Worm (Caenorhabditis elegans) whole organism, young adult: ENCODE results near the gene gos-28.

Source experiments
- B0035.1 ChIP-seq: sonication (generic microtip); optimal IDR thresholded peaks from 2 replicates; lab custom pipeline; 2016; ENCODE audit warnings: missing genetic modification characterization, mild to moderate bottlenecking, missing compliant biosample characterization, missing genotype, missing genetic modification reagents
- B0261.1 ChIP-seq: sonication (generic microtip); optimal IDR thresholded peaks from 2 replicates; lab custom pipeline; 2016; ENCODE audit warnings: mild to moderate bottlenecking, missing genetic modification characterization, moderate library complexity, missing compliant biosample characterization
- C17E4.6 ChIP-seq: fragments of 200-800 bp; sonication (Bioruptor generic); IDR thresholded peaks from 2 replicates; pipeline ENCODE4 v1.3.6; 2022; ENCODE audit warnings: missing genetic modification reagents, missing genetic modification characterization, missing compliant biosample characterization
- D2030.7 ChIP-seq: fragments of 200-800 bp; sonication (Bioruptor generic); IDR thresholded peaks from 2 replicates; pipeline ENCODE4 v1.3.6; 2022; ENCODE audit warnings: missing genetic modification reagents, missing genetic modification characterization, missing compliant biosample characterization
- F33H1.4 ChIP-seq: fragments of 200-800 bp; sonication (Bioruptor generic); IDR thresholded peaks from 2 replicates; pipeline ENCODE4 v1.3.6; 2022; ENCODE audit warnings: missing genetic modification reagents, missing genetic modification characterization, missing compliant biosample characterization
- F37B4.10 ChIP-seq: fragments of 200-800 bp; sonication (Bioruptor generic); IDR thresholded peaks from 2 replicates; pipeline ENCODE4 v1.3.6; 2022; ENCODE audit warnings: missing genetic modification characterization, missing compliant biosample characterization
- F57A8.1 ChIP-seq: fragments of 200-800 bp; sonication (Bioruptor generic); optimal IDR thresholded peaks from 2 replicates; lab custom pipeline; 2018; ENCODE audit warnings: mild to moderate bottlenecking, missing genetic modification characterization, moderate library complexity, missing compliant biosample characterization
- F57C9.4 ChIP-seq: sonication (generic microtip); optimal IDR thresholded peaks from 2 replicates; lab custom pipeline; 2017; ENCODE audit warnings: mild to moderate bottlenecking, missing genetic modification characterization, missing compliant biosample characterization
- K11D2.4 ChIP-seq: fragments of 200-800 bp; sonication (Bioruptor generic); IDR thresholded peaks from 2 replicates; pipeline ENCODE4 v1.3.6; 2022; ENCODE audit warnings: missing genetic modification reagents, missing genetic modification characterization, missing compliant biosample characterization
- Y53G8AR.9 ChIP-seq: fragments of 200-800 bp; sonication (Bioruptor generic); conservative IDR thresholded peaks from 2 replicates; pipeline ENCODE4 v1.3.6; 2022; ENCODE audit warnings: missing genetic modification reagents, missing genetic modification characterization, missing compliant biosample characterization
- Y67H2A.10 ChIP-seq: fragments of 200-800 bp; sonication (Bioruptor generic); conservative IDR thresholded peaks from 2 replicates; pipeline ENCODE4 v1.3.6; 2022; ENCODE audit warnings: missing genetic modification reagents, missing genetic modification characterization, missing compliant biosample characterization
- atf-7 ChIP-seq: sonication (generic microtip); optimal IDR thresholded peaks from 2 replicates; lab custom pipeline; 2017; ENCODE audit warnings: mild to moderate bottlenecking, missing genetic modification characterization, missing compliant biosample characterization
- attf-5 ChIP-seq: fragments of 200-800 bp; sonication (Bioruptor generic); optimal IDR thresholded peaks from 2 replicates; lab custom pipeline; 2018; ENCODE audit warnings: mild to moderate bottlenecking, missing genetic modification characterization, missing compliant biosample characterization
- attf-6 ChIP-seq: fragments of 200-800 bp; sonication (Bioruptor generic); IDR thresholded peaks from 2 replicates; pipeline ENCODE4 v1.3.6; 2022; ENCODE audit warnings: missing genetic modification reagents, missing genetic modification characterization, missing compliant biosample characterization
- cebp-2 ChIP-seq: fragments of 200-800 bp; sonication (Bioruptor generic); IDR thresholded peaks from 2 replicates; pipeline ENCODE4 v1.3.6; 2022; ENCODE audit warnings: missing genetic modification characterization, missing compliant biosample characterization
- ceh-79 ChIP-seq: sonication (generic microtip); optimal IDR thresholded peaks from 2 replicates; lab custom pipeline; 2017; ENCODE audit warnings: mild to moderate bottlenecking, missing genetic modification characterization, missing compliant biosample characterization
- ceh-91 ChIP-seq: fragments of 200-800 bp; sonication (Bioruptor generic); IDR thresholded peaks from 2 replicates; pipeline ENCODE4 v1.3.6; 2022; ENCODE audit warnings: missing genetic modification reagents, missing genetic modification characterization, missing compliant biosample characterization
- die-1 ChIP-seq: sonication (generic microtip); optimal IDR thresholded peaks from 2 replicates; lab custom pipeline; 2016; ENCODE audit warnings: missing genotype, mild to moderate bottlenecking, missing genetic modification characterization, missing compliant biosample characterization
- egrh-3 ChIP-seq: fragments of 200-800 bp; sonication (Bioruptor generic); IDR thresholded peaks from 2 replicates; pipeline ENCODE4 v1.3.6; 2022; ENCODE audit warnings: missing genetic modification reagents, missing genetic modification characterization, missing compliant biosample characterization
- fkh-3 ChIP-seq: sonication (generic microtip); optimal IDR thresholded peaks from 2 replicates; lab custom pipeline; 2016; ENCODE audit warnings: mild to moderate bottlenecking, missing genetic modification characterization, missing compliant biosample characterization
- him-1 ChIP-seq: sonication (generic microtip); optimal IDR thresholded peaks from 2 replicates; lab custom pipeline; 2016; ENCODE audit warnings: missing genotype, missing genetic modification reagents, missing genetic modification characterization, missing compliant biosample characterization
- hlh-26 ChIP-seq: fragments of 200-800 bp; sonication (Bioruptor generic); conservative IDR thresholded peaks from 2 replicates; pipeline ENCODE4 v1.3.6; 2022; ENCODE audit warnings: missing genetic modification reagents, missing genetic modification characterization, missing compliant biosample characterization
- hmg-1.2 ChIP-seq: fragments of 200-800 bp; sonication (Bioruptor generic); IDR thresholded peaks from 2 replicates; pipeline ENCODE4 v1.3.6; 2022; ENCODE audit warnings: missing genetic modification reagents, missing genetic modification characterization, missing compliant biosample characterization
- hmg-20 ChIP-seq: fragments of 200-800 bp; sonication (Bioruptor generic); IDR thresholded peaks from 2 replicates; pipeline ENCODE4 v1.3.6; 2022; ENCODE audit warnings: missing genetic modification reagents, missing genetic modification characterization, missing compliant biosample characterization
- hrde-1 ChIP-seq: sonication (generic microtip); optimal IDR thresholded peaks from 2 replicates; lab custom pipeline; 2016; ENCODE audit warnings: missing genetic modification characterization, mild to moderate bottlenecking, missing compliant biosample characterization, moderate library complexity, missing genotype, missing genetic modification reagents, borderline replicate concordance
- let-607 ChIP-seq, 2 experiments: fragments of 200-800 bp in 1 of 2; sonication (Bioruptor generic) in 1 of 2; sonication (generic microtip) in 1 of 2; optimal IDR thresholded peaks; 2 replicates each; lab custom pipeline; 2016 to 2018; ENCODE audit warnings: mild to moderate bottlenecking in 2 of 2, missing compliant biosample characterization in 2 of 2, missing genetic modification characterization in 2 of 2, moderate library complexity in 2 of 2, missing genotype in 1 of 2
- lin-26 ChIP-seq: fragments of 200-800 bp; sonication (Bioruptor generic); IDR thresholded peaks from 2 replicates; pipeline ENCODE4 v1.3.6; 2022; ENCODE audit warnings: missing genetic modification reagents, missing genetic modification characterization, missing compliant biosample characterization
- lin-40 ChIP-seq: sonication (generic microtip); optimal IDR thresholded peaks from 2 replicates; lab custom pipeline; 2016; ENCODE audit warnings: missing genetic modification characterization, mild to moderate bottlenecking, missing compliant biosample characterization, missing genotype, missing genetic modification reagents
- madf-8 ChIP-seq: fragments of 200-800 bp; sonication (Bioruptor generic); conservative IDR thresholded peaks from 2 replicates; pipeline ENCODE4 v1.3.6; 2022; ENCODE audit warnings: missing genetic modification reagents, missing genetic modification characterization, missing compliant biosample characterization
- mcd-1 ChIP-seq: fragments of 200-800 bp; sonication (Bioruptor generic); IDR thresholded peaks from 2 replicates; pipeline ENCODE4 v1.3.6; 2022; ENCODE audit warnings: missing genetic modification reagents, missing genetic modification characterization, missing compliant biosample characterization
- mel-28 ChIP-seq: sonication (generic microtip); optimal IDR thresholded peaks from 2 replicates; lab custom pipeline; 2016; ENCODE audit warnings: borderline replicate concordance, mild to moderate bottlenecking, missing genetic modification characterization, missing compliant biosample characterization
- mes-4 ChIP-seq: sonication (generic microtip); optimal IDR thresholded peaks from 2 replicates; lab custom pipeline; 2016; ENCODE audit warnings: missing genotype, missing genetic modification characterization, missing compliant biosample characterization
- nfya-2 ChIP-seq: fragments of 200-800 bp; sonication (Bioruptor generic); IDR thresholded peaks from 2 replicates; pipeline ENCODE4 v1.3.6; 2022; ENCODE audit warnings: missing genetic modification reagents, missing genetic modification characterization, missing compliant biosample characterization
- nfyb-1 ChIP-seq: fragments of 200-800 bp; sonication (Bioruptor generic); IDR thresholded peaks from 2 replicates; pipeline ENCODE4 v1.3.6; 2022; ENCODE audit warnings: missing genetic modification reagents, missing genetic modification characterization, missing compliant biosample characterization
- nhr-120 ChIP-seq: fragments of 200-800 bp; sonication (Bioruptor generic); IDR thresholded peaks from 2 replicates; pipeline ENCODE4 v1.3.6; 2022; ENCODE audit warnings: missing genetic modification characterization, missing compliant biosample characterization
- nhr-80 ChIP-seq: sonication (generic microtip); optimal IDR thresholded peaks from 2 replicates; lab custom pipeline; 2016; ENCODE audit warnings: missing genetic modification characterization, missing compliant biosample characterization
- pha-4 ChIP-seq: fragments of 150-350 bp; sonication (generic microtip); optimal IDR thresholded peaks from 2 replicates; lab custom pipeline; 2014; ENCODE audit warnings: missing biosample characterization, missing genetic modification reagents, missing genetic modification characterization
- rec-8 ChIP-seq, 2 experiments: sonication (generic microtip); optimal IDR thresholded peaks; 2 replicates each; lab custom pipeline; 2016; ENCODE audit warnings: mild to moderate bottlenecking in 2 of 2, missing genetic modification characterization in 2 of 2, missing genetic modification reagents in 2 of 2, missing genotype in 2 of 2, missing biosample characterization in 1 of 2, missing compliant biosample characterization in 1 of 2, moderate library complexity in 1 of 2
- repo-1 ChIP-seq: sonication (generic microtip); optimal IDR thresholded peaks from 2 replicates; lab custom pipeline; 2017; ENCODE audit warnings: mild to moderate bottlenecking, missing genetic modification characterization, missing compliant biosample characterization
- rpc-1 ChIP-seq, 2 experiments: fragments of 150-350 bp in 1 of 2; sonication (generic microtip) in 1 of 2; optimal IDR thresholded peaks; 2 replicates each; lab custom pipeline; 2014 to 2018; ENCODE audit warnings: missing biosample characterization in 1 of 2, missing genetic modification characterization in 1 of 2, missing genetic modification reagents in 1 of 2, missing genotype in 1 of 2
- snpc-1.1 ChIP-seq: sonication (generic microtip); optimal IDR thresholded peaks from 2 replicates; lab custom pipeline; 2017; ENCODE audit warnings: missing genetic modification characterization, mild to moderate bottlenecking, missing compliant biosample characterization, antibody characterized with exemption, moderate library complexity, missing genotype, missing genetic modification reagents; ENCODE audit not compliant: insufficient read depth
- snpc-4 ChIP-seq, 5 experiments: fragments of 150-350 bp in 1 of 5; sonication (generic microtip) in 4 of 5; optimal IDR thresholded peaks; 2 replicates each; lab custom pipeline; 2014 to 2018; ENCODE audit warnings: missing genetic modification characterization in 5 of 5, missing biosample characterization in 3 of 5, antibody characterized with exemption in 2 of 5, mild to moderate bottlenecking in 2 of 5, missing compliant biosample characterization in 2 of 5, missing genotype in 2 of 5, moderate library complexity in 2 of 5, missing genetic modification reagents in 1 of 5
- sptf-2 ChIP-seq: fragments of 200-800 bp; sonication (Bioruptor generic); optimal IDR thresholded peaks from 2 replicates; lab custom pipeline; 2018; ENCODE audit warnings: mild to moderate bottlenecking, missing genetic modification characterization, missing compliant biosample characterization
- tbp1 ChIP-seq: fragments of 200-800 bp; sonication (Bioruptor generic); optimal IDR thresholded peaks from 2 replicates; lab custom pipeline; 2018; ENCODE audit warnings: mild to moderate bottlenecking, missing genetic modification characterization, missing compliant biosample characterization
- unc-130 ChIP-seq: sonication (generic microtip); optimal IDR thresholded peaks from 2 replicates; lab custom pipeline; 2016; ENCODE audit warnings: missing genetic modification reagents, missing genetic modification characterization, missing compliant biosample characterization
- ztf-18 ChIP-seq: sonication (generic microtip); optimal IDR thresholded peaks from 2 replicates; lab custom pipeline; 2016; ENCODE audit warnings: missing genotype, mild to moderate bottlenecking, missing genetic modification characterization, missing compliant biosample characterization
- ztf-22 ChIP-seq: fragments of 200-800 bp; sonication (Bioruptor generic); optimal IDR thresholded peaks from 2 replicates; lab custom pipeline; 2018; ENCODE audit warnings: mild to moderate bottlenecking, missing genetic modification characterization, moderate library complexity, missing compliant biosample characterization

Gene gos-28

ce11 chrIII:7387359-7387758 lies 38.4 kb upstream of the gos-28 start (continued):
- TF ChIP-seq fkh-3 (tag; lab: Kevin White, UChicago) = peak; percentile 18
- peak; percentile 58 for TF ChIP-seq rpc-1 (optimal IDR thresholded peaks at IDR 0.05; lab: Kevin White, UChicago)
- peak; percentile 53 for TF ChIP-seq rpc-1 (tag; optimal IDR thresholded peaks at IDR 0.05; lab: Kevin White, UChicago)
- no peak for TF ChIP-seq attf-6 (GFP tag; lab: Robert Waterston, UW)
- TF ChIP-seq sptf-2 (GFP tag; lab: Kevin White, UChicago) = no peak
- TF ChIP-seq hlh-26 (GFP tag; lab: Robert Waterston, UW) = no peak
- TF ChIP-seq F33H1.4 (GFP tag; lab: Robert Waterston, UW) = 0 out of 2 replicates have a peak, but pooled peaks have one; percentile 10
- no peak for TF ChIP-seq him-1 (tag; lab: Kevin White, UChicago)
- TF ChIP-seq B0261.1 (tag; lab: Kevin White, UChicago) = peak; percentile 67
- 0 out of 2 replicates have a peak, but pooled peaks have one; percentile 28 for TF ChIP-seq nfyb-1 (GFP tag; lab: Robert Waterston, UW)
- TF ChIP-seq repo-1 (tag; lab: Kevin White, UChicago) = peak; percentile 86
- no peak for TF ChIP-seq nfya-2 (GFP tag; lab: Robert Waterston, UW)
- no peak for TF ChIP-seq hmg-20 (GFP tag; lab: Robert Waterston, UW)
- TF ChIP-seq mes-4 = no peak
- TF ChIP-seq hmg-1.2 (GFP tag; lab: Robert Waterston, UW) = peak; percentile 59
- no peak for TF ChIP-seq nhr-120 (GFP tag; lab: Robert Waterston, UW)
- TF ChIP-seq mcd-1 (GFP tag; lab: Robert Waterston, UW) = no peak
- TF ChIP-seq unc-130 (GFP tag; lab: Kevin White, UChicago) = no peak
- peak; percentile 35 for TF ChIP-seq die-1 (tag; lab: Kevin White, UChicago)
- no peak for TF ChIP-seq ceh-91
- peak; percentile 48 for TF ChIP-seq attf-5 (GFP tag; lab: Kevin White, UChicago)
- peak; percentile 64 for TF ChIP-seq lin-40
- TF ChIP-seq C17E4.6 (GFP tag; lab: Robert Waterston, UW) = no peak
- TF ChIP-seq cebp-2 = no peak
- peak; percentile 39 for TF ChIP-seq atf-7 (tag; lab: Kevin White, UChicago)
- peak; percentile 100 for TF ChIP-seq tbp1 (GFP tag; lab: Kevin White, UChicago)
- no peak for TF ChIP-seq ceh-79
- TF ChIP-seq snpc-4 (GFP tag; optimal IDR thresholded peaks at IDR 0.05; lab: Kevin White, UChicago) = no peak
- peak in 3 of 4 experiments; percentile 69 to 75 (median 72) for TF ChIP-seq snpc-4 (tag; optimal IDR thresholded peaks at IDR 0.05; lab: Kevin White, UChicago)
- no peak for TF ChIP-seq hrde-1 (tag; lab: Kevin White, UChicago)
- TF ChIP-seq let-607 (tag; optimal IDR thresholded peaks at IDR 0.05; lab: Kevin White, UChicago) = peak in 1 of 2 experiments; percentile 3
- TF ChIP-seq rec-8 (tag; optimal IDR thresholded peaks at IDR 0.05; lab: Kevin White, UChicago) = peak in 1 of 2 experiments; percentile 21
- no peak for TF ChIP-seq ztf-22 (GFP tag; lab: Kevin White, UChicago)
- TF ChIP-seq Y67H2A.10 (GFP tag; lab: Robert Waterston, UW) = no peak
- no peak for TF ChIP-seq snpc-1.1 (tag; lab: Kevin White, UChicago)
- TF ChIP-seq egrh-3 = peak; percentile 8; the same call in 1 of the 2 replicates
- no peak for TF ChIP-seq F37B4.10 (GFP tag; lab: Robert Waterston, UW)
- no peak for TF ChIP-seq K11D2.4 (GFP tag; lab: Robert Waterston, UW)
- TF ChIP-seq F57A8.1 = no peak
- TF ChIP-seq nhr-80 (tag; lab: Kevin White, UChicago) = peak; percentile 77
- peak; percentile 50 for TF ChIP-seq ztf-18
- no peak for TF ChIP-seq F57C9.4
- 0 out of 2 replicates have a peak, but pooled peaks have one; percentile 36 for TF ChIP-seq lin-26 (GFP tag; lab: Robert Waterston, UW)
- no peak for TF ChIP-seq mel-28 (tag; lab: Kevin White, UChicago)
- TF ChIP-seq madf-8 (GFP tag; lab: Robert Waterston, UW) = no peak
- TF ChIP-seq B0035.1 (tag; lab: Kevin White, UChicago) = no peak
- no peak for TF ChIP-seq D2030.7 (GFP tag; lab: Robert Waterston, UW)
- TF ChIP-seq Y53G8AR.9 (GFP tag; lab: Robert Waterston, UW) = no peak
- no peak for TF ChIP-seq pha-4 (tag; lab: Kevin White, UChicago)
